Worm (Caenorhabditis elegans) whole organism, L1 larva: ENCODE data around the gene F35E8.10.

Source experiments
- aly-2 ChIP-seq: fragments of 150-350 bp; optimal IDR thresholded peaks from 2 replicates; lab custom pipeline; 2014; ENCODE audit warnings: missing biosample characterization, missing genetic modification characterization
- ama-1 ChIP-seq: fragments of 150-350 bp; optimal IDR thresholded peaks from 2 replicates; lab custom pipeline; 2014
- egl-13 ChIP-seq: sonication (generic microtip); optimal IDR thresholded peaks from 2 replicates; lab custom pipeline; 2016; ENCODE audit warnings: missing genotype, missing genetic modification reagents, missing genetic modification characterization, missing compliant biosample characterization
- egl-27 ChIP-seq, 2 experiments: fragments of 150-350 bp in 1 of 2; sonication (generic microtip); optimal IDR thresholded peaks; 3 replicates each; lab custom pipeline; 2017 to 2018; ENCODE audit warnings: missing biosample characterization in 2 of 2, missing genetic modification characterization in 2 of 2, missing genetic modification reagents in 2 of 2
- fos-1 ChIP-seq: fragments of 150-350 bp; optimal IDR thresholded peaks from 2 replicates; lab custom pipeline; 2014; ENCODE audit warnings: missing biosample characterization, missing genetic modification characterization
- unc-62 ChIP-seq: fragments of 150-350 bp; optimal IDR thresholded peaks from 2 replicates; lab custom pipeline; 2014; ENCODE audit warnings: missing biosample characterization, missing genetic modification reagents, missing genetic modification characterization
- ztf-11 ChIP-seq, 2 experiments: sonication (generic microtip); optimal IDR thresholded peaks; 2 replicates each; lab custom pipeline; 2016 to 2017; ENCODE audit warnings: missing genetic modification characterization in 2 of 2, missing biosample characterization in 1 of 2, missing compliant biosample characterization in 1 of 2

DNA sequence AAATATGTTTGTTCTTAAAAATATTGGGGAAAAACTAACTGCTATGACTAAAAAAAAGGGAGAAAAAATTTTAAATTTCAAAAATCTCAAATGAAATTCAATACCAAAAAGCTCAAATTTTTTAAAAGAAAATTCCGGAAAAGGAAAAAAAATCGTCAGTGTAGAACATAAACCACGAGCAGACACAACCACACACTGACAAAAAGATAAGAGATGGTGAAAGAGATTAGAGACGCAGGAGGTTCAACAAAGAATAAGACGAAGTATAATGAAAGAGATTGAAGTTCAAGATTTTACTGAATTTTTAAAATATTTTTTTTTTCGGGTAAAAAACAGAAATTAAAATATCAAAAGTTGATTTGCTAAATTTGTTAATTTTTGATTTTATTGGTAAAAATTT is 40.1 kb downstream of the F35E8.10 start:
- TF ChIP-seq egl-13 (no peak), egl-27 (tag; optimal IDR thresholded peaks at IDR 0.05; lab: Kevin White, UChicago) (no peak), fos-1 (tag; lab: Kevin White, UChicago) (no peak), aly-2 (no peak), ztf-11 (tag; optimal IDR thresholded peaks at IDR 0.05; lab: Kevin White, UChicago) (no peak), ama-1 (lab: Kevin White, UChicago) (no peak), unc-62 (GFP tag; lab: Kevin White, UChicago) (no peak)
